Worm (Caenorhabditis elegans) whole organism, mixed stage, embryonic: ENCODE data around the gene C44E12.1.

Source experiments
- blmp-1 ChIP-seq: fragments of 150-350 bp; optimal IDR thresholded peaks from 2 replicates; lab custom pipeline; 2014; ENCODE audit warnings: missing biosample characterization, missing genetic modification characterization
- ceh-39 ChIP-seq: fragments of 150-350 bp; optimal IDR thresholded peaks from 2 replicates; lab custom pipeline; 2014; ENCODE audit warnings: missing biosample characterization, missing genetic modification characterization
- ceh-43 ChIP-seq: fragments of 200-800 bp; sonication (Bioruptor generic); optimal IDR thresholded peaks from 2 replicates; lab custom pipeline; 2018; ENCODE audit warnings: mild to moderate bottlenecking, missing genetic modification characterization, moderate library complexity, missing compliant biosample characterization
- elt-3 ChIP-seq: fragments of 150-350 bp; optimal IDR thresholded peaks from 2 replicates; lab custom pipeline; 2014; ENCODE audit warnings: missing biosample characterization, missing genetic modification characterization
- lsy-2 ChIP-seq: fragments of 150-350 bp; optimal IDR thresholded peaks from 2 replicates; lab custom pipeline; 2014; ENCODE audit warnings: missing biosample characterization, missing genetic modification characterization
- mls-2 ChIP-seq: sonication (generic microtip); optimal IDR thresholded peaks from 2 replicates; lab custom pipeline; 2016; ENCODE audit warnings: mild to moderate bottlenecking, missing genetic modification characterization, moderate library complexity, missing compliant biosample characterization
- nhr-12 ChIP-seq: fragments of 150-350 bp; optimal IDR thresholded peaks from 2 replicates; lab custom pipeline; 2014; ENCODE audit warnings: missing biosample characterization, missing genetic modification characterization
- nhr-76 ChIP-seq: sonication (generic microtip); optimal IDR thresholded peaks from 2 replicates; lab custom pipeline; 2017; ENCODE audit warnings: missing biosample characterization, missing genetic modification characterization
- pha-4 ChIP-seq: fragments of 150-350 bp; optimal IDR thresholded peaks from 2 replicates; lab custom pipeline; 2018; ENCODE audit warnings: missing biosample characterization, missing genetic modification reagents, missing genetic modification characterization
- snpc-4 ChIP-seq: fragments of 150-350 bp; optimal IDR thresholded peaks from 2 replicates; lab custom pipeline; 2014; ENCODE audit warnings: missing biosample characterization, missing genetic modification characterization
- unc-39 ChIP-seq: fragments of 150-350 bp; optimal IDR thresholded peaks from 2 replicates; lab custom pipeline; 2014; ENCODE audit warnings: missing biosample characterization, missing genetic modification characterization
- unc-62 ChIP-seq: fragments of 150-350 bp; optimal IDR thresholded peaks from 2 replicates; lab custom pipeline; 2014; ENCODE audit warnings: missing biosample characterization, missing genetic modification reagents, missing genetic modification characterization
- ztf-11 ChIP-seq: fragments of 150-350 bp; optimal IDR thresholded peaks from 2 replicates; lab custom pipeline; 2014; ENCODE audit warnings: missing biosample characterization, missing genetic modification characterization

DNA sequence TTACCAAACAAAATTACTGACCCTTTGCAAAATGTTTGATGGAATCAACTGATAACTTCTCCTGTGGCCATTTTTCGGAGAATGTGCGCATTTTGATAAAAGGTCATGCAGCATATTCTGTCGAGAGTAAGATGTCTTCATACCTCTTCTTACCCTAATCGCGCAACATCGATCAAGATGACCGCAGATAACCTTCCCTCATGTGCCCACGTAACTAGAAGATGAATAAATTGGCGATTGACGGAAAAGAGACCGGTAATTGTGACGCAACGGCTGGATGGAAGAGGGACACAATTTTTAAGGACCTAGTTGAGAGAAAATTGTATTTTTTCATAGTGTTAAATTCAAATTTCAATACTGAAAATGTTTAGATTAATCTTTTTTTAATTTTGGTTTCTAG lies 44.1 kb downstream of the C44E12.1 start:
- TF ChIP-seq mls-2 (tag; lab: Kevin White, UChicago), result no peak
- TF ChIP-seq unc-62 (GFP tag; lab: Kevin White, UChicago), result peak; percentile 72
- TF ChIP-seq elt-3 (tag; lab: Kevin White, UChicago), result no peak
- no peak for TF ChIP-seq nhr-76 (tag; lab: Kevin White, UChicago)
- no peak for TF ChIP-seq blmp-1 (tag; lab: Kevin White, UChicago)
- TF ChIP-seq lsy-2 (tag; lab: Kevin White, UChicago), result no peak
- TF ChIP-seq pha-4 (tag; lab: Kevin White, UChicago), result no peak
- TF ChIP-seq unc-39 (tag; lab: Kevin White, UChicago), result no peak
- TF ChIP-seq snpc-4 (tag; lab: Kevin White, UChicago), result no peak
- no peak for TF ChIP-seq ztf-11 (tag; lab: Kevin White, UChicago)
- TF ChIP-seq nhr-12, result no peak
- no peak for TF ChIP-seq ceh-39 (tag; lab: Kevin White, UChicago)
- TF ChIP-seq ceh-43 (GFP tag; lab: Kevin White, UChicago), result no peak
